Worm (Caenorhabditis elegans): ENCODE results near the gene T03F7.5.
"Not testable (repeated sequence)": the region's sequence is repeated elsewhere in the genome, so short reads cannot be mapped to it uniquely, and the experiment has no call there.

The T03F7.5 gene

DNA sequence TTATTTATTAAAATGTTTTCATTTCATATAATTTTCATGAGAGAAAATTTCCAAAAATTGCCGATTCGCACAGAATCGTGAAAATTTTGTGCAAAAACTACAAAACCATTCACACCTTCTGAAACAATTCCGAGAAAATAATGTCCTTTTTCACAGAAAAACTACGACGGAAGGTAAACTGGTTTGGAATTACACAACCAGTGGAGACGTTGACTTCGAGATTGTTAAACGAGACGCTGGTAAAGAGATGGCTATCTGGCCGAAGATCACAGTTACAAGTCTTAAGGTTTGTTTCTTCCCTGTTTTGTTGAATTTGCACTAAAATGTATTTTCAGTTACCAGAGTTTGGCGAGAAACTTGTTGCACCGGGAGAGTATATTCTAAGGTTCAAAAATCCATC is 14.4 kb upstream of the T03F7.5 start:
- TF ChIP-seq unc-62 (GFP tag; optimal IDR thresholded peaks at IDR 0.05) = no peak

DNA sequence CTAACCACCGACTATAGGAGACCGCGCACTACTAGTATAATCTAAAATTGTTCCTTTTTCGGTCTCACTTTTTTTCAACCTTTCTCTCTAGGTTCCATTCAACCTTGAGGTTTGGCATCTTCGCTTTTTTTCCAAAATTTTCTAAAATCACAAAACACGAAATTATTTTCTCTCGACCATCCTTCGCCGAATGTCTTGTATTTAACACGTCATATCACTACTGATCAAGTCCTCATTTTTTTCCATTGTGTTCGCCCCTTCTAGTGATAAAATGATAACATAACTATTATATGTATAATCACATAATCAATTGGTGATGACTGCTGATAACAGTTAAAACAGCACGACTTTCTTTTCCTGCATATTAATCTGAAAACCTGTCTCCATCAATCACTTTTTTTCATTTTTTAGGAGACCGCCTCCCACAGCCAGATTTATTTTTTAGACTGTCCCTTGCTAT is 12.5 kb upstream of the T03F7.5 start, which contains the start of gene T03F7.7:
Gene T03F7.7, plus strand, starts transcription at position 410 of the 460 bp plus-strand sequence.
- TF ChIP-seq unc-62 (GFP tag; optimal IDR thresholded peaks at IDR 0.05) = no peak

DNA sequence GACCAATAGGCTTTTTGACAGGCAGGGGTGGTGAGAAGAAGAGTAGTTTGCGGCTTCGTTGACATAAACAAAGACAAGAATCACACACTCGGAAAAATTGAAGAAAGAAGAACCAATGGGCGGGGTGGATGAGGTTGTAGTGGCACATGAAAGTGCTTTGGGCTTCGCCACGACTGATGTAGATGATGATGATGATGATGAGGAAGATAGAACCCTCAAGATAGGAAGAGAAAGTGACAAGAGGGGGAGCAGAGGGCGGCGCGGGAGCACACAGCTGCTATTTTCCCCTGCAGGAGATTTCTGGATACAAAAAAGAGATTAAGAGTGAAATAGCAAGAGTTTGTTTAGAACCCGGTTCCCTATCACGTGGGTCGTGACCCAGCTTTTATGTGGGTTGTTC is 10.4 kb upstream of the T03F7.5 start:
- no peak for TF ChIP-seq unc-62 (GFP tag; optimal IDR thresholded peaks at IDR 0.05)

DNA sequence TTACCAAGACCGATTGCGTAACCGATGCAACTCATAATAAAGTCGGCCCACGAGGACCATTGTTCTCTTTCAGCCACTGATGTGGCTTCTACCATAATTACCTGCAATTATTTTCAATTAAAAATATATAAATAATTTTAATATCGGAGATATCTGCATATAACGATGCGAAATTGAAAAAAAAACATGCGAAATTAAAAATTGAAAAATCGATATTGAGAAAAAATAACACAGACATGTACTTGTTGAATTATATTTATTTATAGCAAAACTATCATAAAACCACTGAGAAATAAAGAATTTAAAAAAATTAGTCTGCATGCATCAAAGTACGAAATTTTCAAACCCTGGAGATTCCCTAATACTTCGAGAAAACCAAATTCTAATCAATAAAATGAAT is 9.8 kb upstream of the T03F7.5 start, which contains the start of gene snf-11:
Gene snf-11, minus strand, starts transcription at position 101 of the 400 bp plus-strand sequence.
- TF ChIP-seq unc-62 (GFP tag; optimal IDR thresholded peaks at IDR 0.05) = no peak

DNA sequence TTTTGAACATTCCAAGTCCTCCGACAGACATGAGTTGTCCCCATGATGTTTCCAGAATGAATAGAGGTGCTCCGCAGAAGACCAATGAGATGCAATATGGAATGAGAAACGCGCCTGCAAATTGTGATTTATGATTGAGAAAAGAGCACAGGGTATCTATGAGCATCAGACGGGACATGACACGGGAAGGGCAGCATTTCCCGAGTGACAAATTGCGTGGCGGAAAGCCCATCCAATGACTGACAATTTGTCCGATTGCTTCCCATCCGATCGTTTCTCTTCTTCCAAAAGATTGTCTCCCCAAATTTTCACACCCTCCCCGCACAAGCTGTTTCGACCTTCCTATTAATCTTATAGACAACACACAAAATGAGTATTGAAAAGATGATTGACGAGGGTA is 9.2 kb upstream of the T03F7.5 start:
- no peak for TF ChIP-seq unc-62 (GFP tag; optimal IDR thresholded peaks at IDR 0.05)

DNA sequence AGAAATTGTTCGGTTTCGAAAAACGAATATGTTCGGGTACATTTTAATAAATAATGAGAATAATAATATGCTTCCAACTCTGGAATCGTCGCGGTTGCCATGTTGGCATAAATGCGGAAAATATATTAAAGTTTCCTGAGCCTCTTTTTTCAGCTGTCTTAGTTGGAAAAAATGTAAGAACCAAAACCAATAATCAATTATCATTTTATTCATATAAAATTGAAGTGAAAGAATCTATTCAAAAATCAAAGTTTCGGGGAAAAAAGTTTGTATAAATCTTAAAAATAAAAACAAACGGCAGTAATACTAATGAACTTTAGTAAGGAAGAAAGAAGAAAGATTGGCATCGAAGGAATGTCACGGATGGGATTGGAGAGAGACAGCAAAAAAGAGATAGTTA is 6.3 kb upstream of the T03F7.5 start, which contains the start of gene srh-45:
Gene srh-45, minus strand, starts transcription at position 101 of the 400 bp plus-strand sequence.
- TF ChIP-seq unc-62 (GFP tag; optimal IDR thresholded peaks at IDR 0.05) = no peak

DNA sequence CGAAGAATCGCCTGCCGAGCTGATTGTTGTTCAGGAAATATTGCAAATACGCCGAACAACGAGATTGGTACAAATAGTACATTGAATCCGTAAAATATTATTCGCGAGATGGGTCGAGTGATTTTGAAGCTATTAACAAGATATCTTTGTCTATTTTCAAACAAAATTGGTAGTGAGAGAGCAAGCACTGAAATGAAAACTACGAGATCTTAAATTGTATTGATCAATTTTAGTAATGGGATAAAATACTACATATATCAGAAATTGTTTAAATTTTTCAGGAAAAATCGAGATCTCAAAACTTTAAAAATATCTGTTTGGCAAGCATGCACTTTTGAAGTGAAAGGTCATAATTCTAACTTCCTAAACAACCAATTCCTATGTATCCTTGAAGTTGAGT is 5.7 kb upstream of the T03F7.5 start:
- no peak for TF ChIP-seq unc-62 (GFP tag; optimal IDR thresholded peaks at IDR 0.05)

DNA sequence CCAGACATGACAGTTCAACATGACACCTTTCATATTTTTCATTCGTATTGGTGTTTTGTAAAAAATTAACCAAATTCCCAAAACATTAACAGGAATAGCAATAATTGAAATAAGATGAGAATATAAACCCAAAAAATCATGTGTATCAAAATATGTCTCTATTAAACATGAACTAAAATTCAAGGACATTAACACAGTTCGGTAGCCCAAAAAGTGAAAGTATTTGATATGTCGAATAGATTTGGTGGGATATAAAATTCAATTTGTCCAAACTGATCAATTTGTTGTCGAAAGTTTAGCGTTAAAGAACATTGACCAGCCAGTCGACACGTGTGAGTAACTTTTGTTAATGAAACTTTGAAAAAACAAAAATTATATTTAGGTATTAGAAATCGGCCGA is 4.2 kb upstream of the T03F7.5 start, which contains the start of gene srh-46:
Gene srh-46, minus strand, starts transcription at position 189 of the 400 bp plus-strand sequence.
- TF ChIP-seq unc-62 (GFP tag; optimal IDR thresholded peaks at IDR 0.05) = no peak

DNA sequence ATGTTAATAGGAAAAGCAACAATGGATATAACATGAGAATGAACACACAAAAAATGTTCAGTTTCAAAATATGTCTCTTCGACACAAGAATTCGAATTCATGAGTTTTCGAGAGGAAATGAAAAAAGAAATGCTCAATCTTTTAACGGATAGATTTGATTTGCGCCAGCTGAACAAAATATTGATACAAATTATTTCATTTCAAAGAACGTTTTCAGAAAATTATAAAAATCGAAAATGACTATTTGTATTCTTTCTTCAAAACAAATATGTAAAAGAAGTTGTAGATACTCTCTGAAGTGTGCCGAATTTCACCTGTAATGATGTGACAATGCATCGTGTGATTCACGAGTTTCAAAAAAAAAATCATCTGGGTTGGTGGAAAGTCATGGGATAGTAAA is 2.0 kb upstream of the T03F7.5 start, which contains the start of gene srh-47:
Gene srh-47, minus strand, starts transcription at position 101 of the 400 bp plus-strand sequence.
- TF ChIP-seq unc-62 (GFP tag; optimal IDR thresholded peaks at IDR 0.05) = no peak

DNA sequence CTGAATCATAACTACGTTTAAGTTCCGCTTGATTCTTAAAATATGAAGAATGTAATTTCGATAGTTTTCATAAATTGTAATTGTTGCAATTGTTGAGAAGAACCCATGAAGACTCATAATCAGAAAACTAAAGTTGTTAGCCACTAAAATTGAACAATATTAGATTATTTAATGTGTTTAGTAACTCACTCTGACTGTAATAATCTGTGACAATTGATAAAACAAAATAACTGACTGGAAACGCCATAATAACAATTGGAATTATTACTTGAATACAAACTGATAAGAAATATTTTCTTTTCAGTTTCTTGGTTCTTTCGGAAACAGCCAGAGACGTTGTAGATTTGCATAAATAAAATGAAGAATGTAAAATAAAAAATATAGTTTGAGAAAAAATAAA is 874 bp upstream of the T03F7.5 start:
- no peak for TF ChIP-seq unc-62 (GFP tag; optimal IDR thresholded peaks at IDR 0.05)

DNA sequence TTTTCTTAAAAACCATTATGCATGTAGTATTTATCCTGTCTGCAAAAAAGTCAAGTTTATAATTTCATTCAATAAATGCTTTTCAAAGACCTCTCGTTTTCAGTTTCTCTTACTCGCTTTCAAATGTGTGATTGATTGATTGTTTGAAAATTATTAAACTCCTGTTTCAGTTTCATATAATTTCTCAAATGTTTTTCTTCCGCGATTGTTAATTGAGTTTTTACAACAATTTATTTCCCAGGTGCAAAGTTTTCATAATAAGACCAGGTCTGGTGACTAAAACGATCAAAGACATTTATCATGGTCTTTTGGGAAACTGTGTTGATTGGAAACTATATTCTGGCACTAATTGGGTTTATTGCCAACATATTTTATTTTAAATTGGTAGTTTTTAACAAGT is 4.1 kb downstream of the T03F7.5 start, which contains the start of gene T03F7.6:
Gene T03F7.6, plus strand, starts transcription at position 301 of the 400 bp plus-strand sequence.
- no peak for TF ChIP-seq unc-62 (GFP tag; optimal IDR thresholded peaks at IDR 0.05)

DNA sequence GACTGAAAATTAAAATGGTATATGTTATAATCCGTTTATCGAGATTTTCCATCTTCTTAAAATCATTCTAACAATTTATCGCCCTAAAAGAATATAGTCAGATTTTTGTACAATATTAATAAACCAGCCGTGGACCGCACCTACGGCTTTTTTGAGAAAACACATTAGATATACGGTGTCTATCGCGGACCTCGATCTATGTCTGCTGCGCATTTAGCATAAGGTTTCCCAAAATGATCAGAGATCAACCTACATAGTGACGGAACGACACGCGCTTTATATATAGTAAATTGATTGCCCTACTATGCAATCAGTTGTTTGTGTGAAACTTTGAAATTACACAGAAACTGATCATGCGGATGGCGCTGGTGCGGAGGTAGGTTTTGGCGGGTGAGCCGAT is 5.8 kb downstream of the T03F7.5 start:
- no peak for TF ChIP-seq unc-62 (GFP tag; optimal IDR thresholded peaks at IDR 0.05)

DNA sequence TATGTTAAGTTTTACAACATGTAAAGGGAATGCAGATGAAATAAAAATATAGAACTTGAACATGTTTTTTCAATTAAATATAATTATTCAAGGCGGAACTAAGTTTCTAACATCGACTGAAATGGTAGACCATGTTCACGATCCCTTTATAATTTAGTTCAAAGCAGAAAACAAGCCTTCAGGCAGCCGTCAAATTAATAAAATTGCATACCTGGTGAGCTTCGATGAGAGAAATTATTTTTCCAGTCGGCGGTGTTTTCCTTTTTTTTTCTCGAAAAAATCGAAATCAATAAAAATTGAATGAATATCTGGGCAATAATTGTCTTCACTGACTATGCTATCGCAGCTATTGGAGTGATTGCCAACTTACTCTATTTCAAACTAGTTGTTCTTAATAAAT is 7.6 kb downstream of the T03F7.5 start, which contains the start of gene C03E10.1:
Gene C03E10.1, plus strand, starts transcription at position 301 of the 400 bp plus-strand sequence.
- no peak for TF ChIP-seq unc-62 (GFP tag; optimal IDR thresholded peaks at IDR 0.05)

DNA sequence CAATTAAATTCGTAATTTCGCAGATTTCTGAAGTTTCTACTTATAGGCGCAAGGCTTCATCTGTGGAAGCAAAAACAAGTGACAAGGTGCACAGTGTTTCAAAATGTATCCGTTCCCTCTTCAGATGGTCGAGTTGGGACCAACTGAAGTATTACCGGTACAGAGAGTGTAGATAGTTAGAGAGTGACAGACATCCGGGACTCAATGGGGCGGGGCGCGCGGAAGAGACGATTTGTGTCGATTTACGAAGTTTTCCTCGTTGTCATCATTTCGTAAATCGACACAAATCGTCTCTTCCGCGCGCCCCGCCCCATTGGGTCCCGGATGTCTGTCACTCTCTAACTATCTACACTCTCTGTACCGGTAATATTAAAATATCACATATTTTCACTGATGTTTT is 12.4 kb downstream of the T03F7.5 start, which contains the start of gene C03E10.3:
Gene C03E10.3, plus strand, starts transcription at position 301 of the 400 bp plus-strand sequence.
- not testable (repeated sequence) for TF ChIP-seq unc-62 (GFP tag; optimal IDR thresholded peaks at IDR 0.05)

DNA sequence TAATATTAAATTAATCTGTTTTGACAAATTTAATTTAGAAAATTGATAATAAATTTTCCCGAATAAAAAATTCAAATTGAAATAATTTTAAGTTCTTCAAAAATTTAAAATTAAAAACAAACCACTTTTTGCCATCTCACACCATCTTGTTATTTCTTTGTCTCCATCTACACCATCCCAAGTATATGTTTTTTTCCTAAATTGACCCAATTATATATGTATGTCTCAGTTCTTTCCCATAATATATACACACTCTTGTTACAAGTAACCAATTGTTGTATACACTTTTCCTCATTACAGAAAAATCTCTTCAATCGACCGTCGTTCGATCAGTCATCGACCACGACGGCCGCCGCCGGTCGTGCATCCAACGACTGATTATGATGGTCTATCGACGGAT is 16.3 kb downstream of the T03F7.5 start, which contains the start of gene gly-20:
Gene gly-20, plus strand, starts transcription at position 301 of the 400 bp plus-strand sequence.
- no peak for TF ChIP-seq unc-62 (GFP tag; optimal IDR thresholded peaks at IDR 0.05)

DNA sequence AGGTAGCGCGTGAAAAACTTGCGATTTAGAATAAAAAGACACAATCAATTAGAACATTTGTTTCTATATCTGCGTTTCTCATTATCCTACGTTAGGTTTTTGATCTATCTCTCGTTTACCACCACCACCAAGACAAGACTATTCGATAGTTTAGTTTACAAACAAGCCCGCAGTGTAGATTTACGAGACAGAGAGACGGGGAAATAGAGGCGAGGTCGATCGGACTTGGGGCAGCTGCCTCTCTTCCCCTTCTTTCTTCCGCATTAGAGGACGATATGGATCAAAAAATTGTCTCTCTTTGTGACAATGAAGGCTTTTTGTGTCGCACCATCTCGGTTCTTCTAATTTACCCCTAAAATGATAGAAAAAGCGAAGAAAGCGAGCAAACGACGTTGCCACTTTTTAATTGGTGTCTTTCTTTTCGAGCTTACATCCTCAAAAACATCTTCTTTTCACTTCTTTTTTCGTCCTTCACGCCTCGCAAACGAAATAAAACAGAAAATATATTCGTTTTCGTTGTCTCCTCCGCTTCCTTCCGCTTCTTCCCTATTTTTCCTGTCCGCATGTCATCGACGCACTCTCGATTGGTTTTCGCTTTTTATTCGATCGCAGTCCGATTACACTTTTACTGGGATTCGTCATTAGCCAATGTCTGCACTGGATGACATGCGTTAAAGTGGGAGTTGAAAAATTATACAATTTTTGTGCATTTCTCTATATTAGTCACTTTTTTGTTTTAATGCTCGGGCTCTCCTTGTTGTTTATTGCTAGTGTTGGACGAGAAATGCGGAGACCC is 16.9 kb downstream of the T03F7.5 start:
- no peak for TF ChIP-seq unc-62 (GFP tag; optimal IDR thresholded peaks at IDR 0.05)

DNA sequence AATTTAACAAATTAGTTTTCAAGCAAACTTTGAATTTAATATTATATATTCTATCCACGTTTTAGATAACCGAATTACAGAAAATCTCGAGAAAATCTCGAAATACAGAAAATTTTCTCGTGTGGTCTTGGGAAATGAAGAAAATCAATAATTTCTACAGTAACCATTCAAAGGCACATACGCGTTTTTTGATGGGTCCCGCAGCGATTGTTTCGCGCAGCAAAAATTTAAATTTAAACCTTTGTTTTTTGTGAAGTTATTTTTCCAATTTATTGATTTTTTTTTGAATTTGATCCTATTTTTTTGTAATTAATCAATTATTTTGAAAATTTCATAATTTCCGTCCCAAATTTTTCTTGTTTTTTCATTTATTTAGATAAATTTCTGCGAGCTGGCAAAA is 19.0 kb downstream of the T03F7.5 start:
- TF ChIP-seq unc-62 (GFP tag; optimal IDR thresholded peaks at IDR 0.05) = no peak

Data from whole organism, dauer.